Fruit fly (Drosophila melanogaster): Measurements from ENCODE around the gene ND-75.

ND-75 gene

dm6 chrX:8202724-8203362, 48.6 kb downstream of the ND-75 start (continued):
- TF ChIP-seq gt (GFP tag; IDR thresholded peaks at IDR 0.05) (no peak), croc (GFP tag; conservative IDR thresholded peaks at IDR 0.05) (no peak), Sry-β (GFP tag; optimal IDR thresholded peaks at IDR 0.05) (no peak), Hmr (GFP tag; optimal IDR thresholded peaks at IDR 0.05) (peak; percentile 34), CG17361 (GFP tag; IDR thresholded peaks at IDR 0.05) (0 out of 3 replicates have a peak, but pooled peaks have one; percentile 24), bcd (GFP tag; optimal IDR thresholded peaks at IDR 0.05) (peak; percentile 19), ems (GFP tag; optimal IDR thresholded peaks at IDR 0.05) (no peak), Dfd (GFP tag; optimal IDR thresholded peaks at IDR 0.05) (no peak), CG32772 (GFP tag; IDR thresholded peaks at IDR 0.05) (0 out of 2 replicates have a peak, but pooled peaks have one; percentile 16), az2 (GFP tag; optimal IDR thresholded peaks at IDR 0.05) (peak; percentile 14), CG16813 (GFP tag; IDR thresholded peaks at IDR 0.05; ENCODE audit: partially characterized antibody) (no peak), CG11504 (tag; optimal IDR thresholded peaks at IDR 0.05) (peak; percentile 67), CG9215 (GFP tag; IDR thresholded peaks at IDR 0.05) (no peak), Antp (GFP tag; optimal IDR thresholded peaks at IDR 0.05) (peak; percentile 4), Ada2b (GFP tag; IDR thresholded peaks at IDR 0.05) (peak; percentile 45; the same call in 1 of the 2 replicates), tgo (GFP tag; IDR thresholded peaks at IDR 0.05) (peak; percentile 40; the same call in 2 of the 3 replicates), phol (tag; optimal IDR thresholded peaks at IDR 0.05) (peak; percentile 12), Dip3 (GFP tag; optimal IDR thresholded peaks at IDR 0.05) (peak; percentile 0), CG7839 (tag; optimal IDR thresholded peaks at IDR 0.05) (peak; percentile 45), grau (tag; optimal IDR thresholded peaks at IDR 0.05) (peak; percentile 34), CG13424 (tag; optimal IDR thresholded peaks at IDR 0.05) (peak; percentile 41), CG11695 (GFP tag; IDR thresholded peaks at IDR 0.05) (peak; percentile 65), CG1647 (GFP tag; optimal IDR thresholded peaks at IDR 0.05) (no peak), Hand (GFP tag; optimal IDR thresholded peaks at IDR 0.05) (no peak), CG1603 (tag; optimal IDR thresholded peaks at IDR 0.05) (peak; percentile 3), CG6765 (GFP tag; optimal IDR thresholded peaks at IDR 0.05) (peak; percentile 4), CTCF (GFP tag; optimal IDR thresholded peaks at IDR 0.05) (no peak), CG9727 (GFP tag; optimal IDR thresholded peaks at IDR 0.05) (peak; percentile 16), Xbp1 (GFP tag; optimal IDR thresholded peaks at IDR 0.05) (peak; percentile 21), CG10366 (GFP tag; IDR thresholded peaks at IDR 0.05) (peak; percentile 24; the same call in 1 of the 2 replicates), CG7556 (GFP tag; optimal IDR thresholded peaks at IDR 0.05) (peak; percentile 53), hth (optimal IDR thresholded peaks at IDR 0.05) (no peak), Fer3 (tag; optimal IDR thresholded peaks at IDR 0.05) (peak; percentile 31), CG4424 (GFP tag; optimal IDR thresholded peaks at IDR 0.05) (no peak), YL-1 (GFP tag; optimal IDR thresholded peaks at IDR 0.05) (no peak), lilli (GFP tag; optimal IDR thresholded peaks at IDR 0.05) (peak; percentile 4), CG15479 (GFP tag; optimal IDR thresholded peaks at IDR 0.05) (no peak), CG10209 (GFP tag; optimal IDR thresholded peaks at IDR 0.05) (peak; percentile 10), CG31224 (GFP tag; IDR thresholded peaks at IDR 0.05) (no peak), D19A (tag; optimal IDR thresholded peaks at IDR 0.05) (peak; percentile 3), CG12769 (tag; optimal IDR thresholded peaks at IDR 0.05) (peak; percentile 42), dmrt99B (tag; optimal IDR thresholded peaks at IDR 0.05) (peak; percentile 54), CG34376 (GFP tag; optimal IDR thresholded peaks at IDR 0.05) (no peak), dysf (GFP tag; IDR thresholded peaks at IDR 0.05) (peak; percentile 50; the same call in 1 of the 3 replicates), org-1 (GFP tag; optimal IDR thresholded peaks at IDR 0.05) (peak; percentile 25), ttk (GFP tag; IDR thresholded peaks at IDR 0.05) (no peak), NfI (GFP tag; optimal IDR thresholded peaks at IDR 0.05) (peak; percentile 9), CG30403 (GFP tag; optimal IDR thresholded peaks at IDR 0.05) (peak; percentile 36), CG2712 (tag; optimal IDR thresholded peaks at IDR 0.05) (peak; percentile 15), CG18011 (GFP tag; optimal IDR thresholded peaks at IDR 0.05) (no peak)
